Worm (Caenorhabditis elegans) whole organism, early embryonic: ENCODE results near the gene grl-4.

Experiments
- F13C5.2 ChIP-seq: sonication (generic microtip); optimal IDR thresholded peaks from 2 replicates; lab custom pipeline; 2017; ENCODE audit warnings: mild to moderate bottlenecking, missing genetic modification characterization, inconsistent platforms, missing compliant biosample characterization
- aly-1 ChIP-seq: sonication (generic microtip); optimal IDR thresholded peaks from 2 replicates; lab custom pipeline; 2016; ENCODE audit warnings: missing genetic modification characterization, missing compliant biosample characterization
- ama-1 ChIP-seq: fragments of 150-350 bp; optimal IDR thresholded peaks from 2 replicates; lab custom pipeline; 2014
- ceh-36 ChIP-seq: sonication (generic microtip); optimal IDR thresholded peaks from 2 replicates; lab custom pipeline; 2016; ENCODE audit warnings: missing genetic modification characterization, inconsistent platforms, missing compliant biosample characterization
- ets-7 ChIP-seq: sonication (generic microtip); optimal IDR thresholded peaks from 2 replicates; lab custom pipeline; 2016; ENCODE audit warnings: missing genotype, missing genetic modification characterization, missing compliant biosample characterization
- flt-1 ChIP-seq: fragments of 200-800 bp; sonication (Bioruptor generic); IDR thresholded peaks from 2 replicates; pipeline ENCODE4 v1.3.6; 2022; ENCODE audit warnings: missing genetic modification characterization, missing compliant biosample characterization
- hmbx-1 ChIP-seq: sonication (generic microtip); optimal IDR thresholded peaks from 2 replicates; lab custom pipeline; 2016; ENCODE audit warnings: mild to moderate bottlenecking, missing genetic modification characterization, missing compliant biosample characterization
- hmg-4 ChIP-seq: fragments of 200-800 bp; sonication (Bioruptor generic); optimal IDR thresholded peaks from 2 replicates; lab custom pipeline; 2018; ENCODE audit warnings: mild to moderate bottlenecking, missing genetic modification characterization, missing compliant biosample characterization
- pes-1 ChIP-seq: fragments of 200-800 bp; sonication (Bioruptor generic); IDR thresholded peaks from 2 replicates; pipeline ENCODE4 v1.3.6; 2022; ENCODE audit warnings: missing genetic modification reagents, missing genetic modification characterization, missing compliant biosample characterization
- scrt-1 ChIP-seq: fragments of 200-800 bp; sonication (Bioruptor generic); IDR thresholded peaks from 2 replicates; pipeline ENCODE4 v1.3.6; 2022; ENCODE audit warnings: missing genetic modification characterization, missing compliant biosample characterization
- sea-1 ChIP-seq: fragments of 200-800 bp; sonication (Bioruptor generic); conservative IDR thresholded peaks from 2 replicates; pipeline ENCODE4 v1.3.6; 2022; ENCODE audit warnings: missing genetic modification characterization, missing compliant biosample characterization
- tbx-11 ChIP-seq: fragments of 200-800 bp; sonication (Bioruptor generic); IDR thresholded peaks from 2 replicates; pipeline ENCODE4 v1.3.6; 2022; ENCODE audit warnings: missing genetic modification characterization, missing compliant biosample characterization
- tbx-37 ChIP-seq: fragments of 200-800 bp; sonication (Bioruptor generic); conservative IDR thresholded peaks from 2 replicates; pipeline ENCODE4 v1.3.6; 2022; ENCODE audit warnings: missing genetic modification reagents, missing genetic modification characterization, missing compliant biosample characterization
- tra-4 ChIP-seq: sonication (generic microtip); optimal IDR thresholded peaks from 2 replicates; lab custom pipeline; 2017; ENCODE audit warnings: missing genetic modification characterization, missing compliant biosample characterization

- TF ChIP-seq ets-7 (tag; lab: Kevin White, UChicago), result no peak
- TF ChIP-seq ama-1 (lab: Kevin White, UChicago), result no peak
- no peak for TF ChIP-seq tbx-37 (GFP tag; lab: Robert Waterston, UW)
- no peak for TF ChIP-seq aly-1 (tag; lab: Kevin White, UChicago)
- no peak for TF ChIP-seq ceh-36 (tag; lab: Kevin White, UChicago)
- no peak for TF ChIP-seq hmg-4
- no peak for TF ChIP-seq tbx-11 (GFP tag; lab: Robert Waterston, UW)
- TF ChIP-seq F13C5.2 (tag; lab: Kevin White, UChicago), result no peak
- no peak for TF ChIP-seq pes-1 (GFP tag; lab: Robert Waterston, UW)
- TF ChIP-seq hmbx-1 (tag; lab: Kevin White, UChicago), result no peak
- TF ChIP-seq tra-4, result no peak
- TF ChIP-seq scrt-1, result no peak
- TF ChIP-seq sea-1 (GFP tag; lab: Robert Waterston, UW), result no peak
- TF ChIP-seq flt-1, result no peak
These were observed 1.6 kb downstream of the grl-4 start, which contains the start of gene F42C5.6 for ce11 chrIV:7308974-7309373.
